Worm (Caenorhabditis elegans): Measurements from ENCODE around the gene T10B5.8.
"Not testable (repeated sequence)": the region's sequence is repeated elsewhere in the genome, so short reads cannot be mapped to it uniquely, and the experiment has no call there.

The T10B5.8 gene

ce11 chrV:1807160-1807559 lies 34.7 kb upstream of the T10B5.8 start, which contains the start of gene srt-42:
Gene srt-42, plus strand, starts transcription at chrV:1807460.
- TF ChIP-seq tbx-37 (GFP tag; conservative IDR thresholded peaks at IDR 0.05) (no peak), hnd-1 (tag; optimal IDR thresholded peaks at IDR 0.05) (no peak), hmbx-1 (tag; optimal IDR thresholded peaks at IDR 0.05) (no peak), aly-1 (tag; optimal IDR thresholded peaks at IDR 0.05) (no peak), scrt-1 (GFP tag; IDR thresholded peaks at IDR 0.05) (no peak), flt-1 (GFP tag; IDR thresholded peaks at IDR 0.05) (no peak)

ce11 chrV:1811035-1811434 lies 30.8 kb upstream of the T10B5.8 start, which contains the start of gene Y46H3A.4:
Gene Y46H3A.4, minus strand, starts transcription at chrV:1811135.
- TF ChIP-seq ama-1 (optimal IDR thresholded peaks at IDR 0.05) (no peak), aly-1 (tag; optimal IDR thresholded peaks at IDR 0.05) (no peak), tbx-11 (GFP tag; IDR thresholded peaks at IDR 0.05) (no peak), hnd-1 (tag; optimal IDR thresholded peaks at IDR 0.05) (no peak), ets-7 (tag; optimal IDR thresholded peaks at IDR 0.05) (no peak), ceh-36 (tag; optimal IDR thresholded peaks at IDR 0.05) (no peak), tbx-37 (GFP tag; conservative IDR thresholded peaks at IDR 0.05) (no peak), flt-1 (GFP tag; IDR thresholded peaks at IDR 0.05) (no peak), ceh-13 (GFP tag; optimal IDR thresholded peaks at IDR 0.05) (no peak), B0310.2 (tag; optimal IDR thresholded peaks at IDR 0.05) (no peak), hmbx-1 (tag; optimal IDR thresholded peaks at IDR 0.05) (no peak), sea-1 (GFP tag; conservative IDR thresholded peaks at IDR 0.05) (no peak)

- TF ChIP-seq scrt-1 (GFP tag; IDR thresholded peaks at IDR 0.05); hmg-4 (GFP tag; optimal IDR thresholded peaks at IDR 0.05); ama-1 (optimal IDR thresholded peaks at IDR 0.05): not testable (repeated sequence)
Observed at ce11 chrV:1814784-1815183, 27.1 kb upstream of the T10B5.8 start, which contains the start of gene Y46H3A.5. Gene Y46H3A.5, minus strand, starts transcription at chrV:1814884.

ce11 chrV:1820016-1820415 lies 21.8 kb upstream of the T10B5.8 start:
- no peak for TF ChIP-seq hnd-1 (tag; optimal IDR thresholded peaks at IDR 0.05)
- no peak for TF ChIP-seq ets-7 (tag; optimal IDR thresholded peaks at IDR 0.05)
- no peak for TF ChIP-seq ceh-36 (tag; optimal IDR thresholded peaks at IDR 0.05)
- no peak for TF ChIP-seq ama-1 (optimal IDR thresholded peaks at IDR 0.05)
- TF ChIP-seq aly-1 (tag; optimal IDR thresholded peaks at IDR 0.05) = no peak
- no peak for TF ChIP-seq tbx-11 (GFP tag; IDR thresholded peaks at IDR 0.05)
- TF ChIP-seq tbx-37 (GFP tag; conservative IDR thresholded peaks at IDR 0.05) = no peak
- TF ChIP-seq sea-1 (GFP tag; conservative IDR thresholded peaks at IDR 0.05) = no peak
- TF ChIP-seq hmbx-1 (tag; optimal IDR thresholded peaks at IDR 0.05) = no peak
- TF ChIP-seq hmg-4 (GFP tag; optimal IDR thresholded peaks at IDR 0.05) = no peak
- TF ChIP-seq F13C5.2 (tag; optimal IDR thresholded peaks at IDR 0.05) = no peak
- TF ChIP-seq scrt-1 (GFP tag; IDR thresholded peaks at IDR 0.05) = no peak
- no peak for TF ChIP-seq pes-1 (GFP tag; IDR thresholded peaks at IDR 0.05)
- no peak for TF ChIP-seq tra-4 (tag; optimal IDR thresholded peaks at IDR 0.05)
- no peak for TF ChIP-seq B0310.2 (tag; optimal IDR thresholded peaks at IDR 0.05)

ce11 chrV:1820749-1821148 lies 21.1 kb upstream of the T10B5.8 start:
- TF ChIP-seq hnd-1 (tag; optimal IDR thresholded peaks at IDR 0.05) (no peak), ceh-13 (GFP tag; optimal IDR thresholded peaks at IDR 0.05) (no peak), ama-1 (optimal IDR thresholded peaks at IDR 0.05) (no peak), tbx-11 (GFP tag; IDR thresholded peaks at IDR 0.05) (no peak), flt-1 (GFP tag; IDR thresholded peaks at IDR 0.05) (no peak), B0310.2 (tag; optimal IDR thresholded peaks at IDR 0.05) (no peak), tbx-37 (GFP tag; conservative IDR thresholded peaks at IDR 0.05) (no peak), aly-1 (tag; optimal IDR thresholded peaks at IDR 0.05) (no peak)

- TF ChIP-seq scrt-1 (GFP tag; IDR thresholded peaks at IDR 0.05) (0 out of 2 replicates have a peak, but pooled peaks have one; percentile 68), pes-1 (GFP tag; IDR thresholded peaks at IDR 0.05) (peak; percentile 70), tra-4 (tag; optimal IDR thresholded peaks at IDR 0.05) (no peak), hnd-1 (tag; optimal IDR thresholded peaks at IDR 0.05) (no peak), ceh-13 (GFP tag; optimal IDR thresholded peaks at IDR 0.05) (no peak), tbx-37 (GFP tag; conservative IDR thresholded peaks at IDR 0.05) (peak; percentile 56), F13C5.2 (tag; optimal IDR thresholded peaks at IDR 0.05) (peak; percentile 61), ceh-36 (tag; optimal IDR thresholded peaks at IDR 0.05) (peak; percentile 10), aly-1 (tag; optimal IDR thresholded peaks at IDR 0.05) (no peak), hmbx-1 (tag; optimal IDR thresholded peaks at IDR 0.05) (no peak), B0310.2 (tag; optimal IDR thresholded peaks at IDR 0.05) (no peak), ets-7 (tag; optimal IDR thresholded peaks at IDR 0.05) (no peak), tbx-11 (GFP tag; IDR thresholded peaks at IDR 0.05) (peak; percentile 46; the same call in 1 of the 2 replicates), flt-1 (GFP tag; IDR thresholded peaks at IDR 0.05) (peak; percentile 60; the same call in 1 of the 2 replicates), ama-1 (optimal IDR thresholded peaks at IDR 0.05) (no peak), hmg-4 (GFP tag; optimal IDR thresholded peaks at IDR 0.05) (no peak), sea-1 (GFP tag; conservative IDR thresholded peaks at IDR 0.05) (no peak)
Observed at ce11 chrV:1821287-1821686, 20.6 kb upstream of the T10B5.8 start, which contains the start of the genes gly-7 and mrpl-39. Gene gly-7, minus strand, starts transcription at chrV:1821323. Gene mrpl-39, plus strand, starts transcription at chrV:1821579.

- TF ChIP-seq ceh-36 (tag; optimal IDR thresholded peaks at IDR 0.05) = no peak
- TF ChIP-seq B0310.2 (tag; optimal IDR thresholded peaks at IDR 0.05) = no peak
- TF ChIP-seq tbx-37 (GFP tag; conservative IDR thresholded peaks at IDR 0.05) = no peak
- no peak for TF ChIP-seq tbx-11 (GFP tag; IDR thresholded peaks at IDR 0.05)
- TF ChIP-seq ceh-13 (GFP tag; optimal IDR thresholded peaks at IDR 0.05) = no peak
- no peak for TF ChIP-seq scrt-1 (GFP tag; IDR thresholded peaks at IDR 0.05)
Observed at ce11 chrV:1824528-1824927, 17.3 kb upstream of the T10B5.8 start.

ce11 chrV:1829973-1830372 lies 11.9 kb upstream of the T10B5.8 start, which contains the start of gene Y32G9B.1:
Gene Y32G9B.1, minus strand, starts transcription at chrV:1830073.
- no peak for TF ChIP-seq hmg-4 (GFP tag; optimal IDR thresholded peaks at IDR 0.05)
- TF ChIP-seq ets-7 (tag; optimal IDR thresholded peaks at IDR 0.05) = no peak
- TF ChIP-seq flt-1 (GFP tag; IDR thresholded peaks at IDR 0.05) = no peak
- TF ChIP-seq pes-1 (GFP tag; IDR thresholded peaks at IDR 0.05) = no peak
- no peak for TF ChIP-seq tra-4 (tag; optimal IDR thresholded peaks at IDR 0.05)
- no peak for TF ChIP-seq ama-1 (optimal IDR thresholded peaks at IDR 0.05)
- no peak for TF ChIP-seq hmbx-1 (tag; optimal IDR thresholded peaks at IDR 0.05)
- no peak for TF ChIP-seq scrt-1 (GFP tag; IDR thresholded peaks at IDR 0.05)
- no peak for TF ChIP-seq B0310.2 (tag; optimal IDR thresholded peaks at IDR 0.05)
- TF ChIP-seq F13C5.2 (tag; optimal IDR thresholded peaks at IDR 0.05) = no peak
